Worm (Caenorhabditis elegans) whole organism, L3 larva: ENCODE results near the gene srx-74.

Experiments used
- ama-1 ChIP-seq: fragments of 150-350 bp; optimal IDR thresholded peaks from 2 replicates; lab custom pipeline; 2018
- nhr-23 ChIP-seq: fragments of 150-350 bp; optimal IDR thresholded peaks from 2 replicates; lab custom pipeline; 2014; ENCODE audit warnings: missing biosample characterization, missing genetic modification reagents, missing genetic modification characterization

DNA sequence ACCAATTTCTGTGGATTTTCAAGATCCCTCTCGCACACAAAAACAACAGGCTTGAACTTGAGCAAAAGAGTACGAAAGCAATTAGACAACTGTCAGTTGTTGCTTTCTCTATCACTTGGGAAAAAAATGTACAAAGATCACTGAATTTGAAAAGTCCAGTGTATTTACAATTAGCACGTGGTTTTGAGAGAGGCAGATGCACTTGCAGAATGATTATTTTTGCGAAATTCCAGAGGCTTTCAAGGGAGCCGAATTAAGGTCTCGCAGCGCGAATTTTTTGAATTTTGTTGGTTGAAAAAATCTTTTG lies 30.9 kb upstream of the srx-74 start:
- no peak for TF ChIP-seq ama-1 (lab: Kevin White, UChicago)
- no peak for TF ChIP-seq nhr-23 (tag; lab: Kevin White, UChicago)
